Fruit fly (Drosophila melanogaster) whole organism, embryonic: ENCODE results near the gene CG11970.

Experiments
- Asciz ChIP-seq: fragments of 200-800 bp; sonication (Bioruptor generic); optimal IDR thresholded peaks from 2 replicates; lab custom pipeline; 2017; ENCODE audit warnings: missing biosample characterization, mild to moderate bottlenecking, missing genetic modification characterization, missing genetic modification reagents
- Bgb ChIP-seq: fragments of 200-800 bp; sonication (Bioruptor generic); IDR thresholded peaks from 2 replicates; pipeline ENCODE4 v1.3.6; 2022; ENCODE audit warnings: missing biosample characterization, missing genetic modification characterization; ENCODE audit not compliant: partially characterized antibody
- CG10366 ChIP-seq: fragments of 200-800 bp; sonication (Bioruptor generic); IDR thresholded peaks from 2 replicates; pipeline ENCODE4 v1.3.6; 2022; ENCODE audit warnings: missing biosample characterization, missing genetic modification characterization
- CG11723 ChIP-seq: fragments of 200-800 bp; sonication (Bioruptor generic); optimal IDR thresholded peaks from 2 replicates; lab custom pipeline; 2017; ENCODE audit warnings: missing biosample characterization, mild to moderate bottlenecking, missing genetic modification characterization
- CG13123 ChIP-seq: fragments of 200-800 bp; sonication (Bioruptor generic); optimal IDR thresholded peaks from 2 replicates; lab custom pipeline; 2016; ENCODE audit warnings: missing biosample characterization, missing genetic modification characterization
- CG13296 ChIP-seq: fragments of 200-800 bp; sonication (Bioruptor generic); optimal IDR thresholded peaks from 3 replicates; lab custom pipeline; 2018; ENCODE audit warnings: missing biosample characterization, mild to moderate bottlenecking, missing genetic modification characterization
- CG14014 ChIP-seq: fragments of 200-800 bp; sonication (Bioruptor generic); IDR thresholded peaks from 2 replicates; pipeline ENCODE4 v1.3.6; 2022; ENCODE audit warnings: missing biosample characterization, missing genetic modification characterization
- CG14710 ChIP-seq: fragments of 200-800 bp; sonication (Bioruptor generic); optimal IDR thresholded peaks from 3 replicates; lab custom pipeline; 2019; ENCODE audit warnings: missing biosample characterization, mild to moderate bottlenecking, missing genetic modification characterization, moderate library complexity
- CG16863 ChIP-seq: fragments of 200-800 bp; sonication (Bioruptor generic); optimal IDR thresholded peaks from 3 replicates; lab custom pipeline; 2016; ENCODE audit warnings: missing biosample characterization, missing genetic modification characterization
- CG17385 ChIP-seq: fragments of 200-800 bp; sonication (Bioruptor generic); optimal IDR thresholded peaks from 3 replicates; lab custom pipeline; 2018; ENCODE audit warnings: missing biosample characterization, mild to moderate bottlenecking, missing genetic modification characterization
- CG2120 ChIP-seq: fragments of 200-800 bp; sonication (Bioruptor generic); optimal IDR thresholded peaks from 3 replicates; lab custom pipeline; 2016; ENCODE audit warnings: missing biosample characterization, missing genetic modification characterization
- CG2678 ChIP-seq: fragments of 200-800 bp; sonication (Bioruptor generic); optimal IDR thresholded peaks from 3 replicates; lab custom pipeline; 2019; ENCODE audit warnings: missing biosample characterization, mild to moderate bottlenecking, missing genetic modification characterization, moderate library complexity
- CG4328 ChIP-seq: fragments of 200-800 bp; sonication (Bioruptor generic); optimal IDR thresholded peaks from 3 replicates; lab custom pipeline; 2017; ENCODE audit warnings: missing biosample characterization, missing genetic modification reagents, missing genetic modification characterization
- CG4424 ChIP-seq: fragments of 200-800 bp; sonication (Bioruptor generic); optimal IDR thresholded peaks from 3 replicates; lab custom pipeline; 2016; ENCODE audit warnings: missing biosample characterization, missing genetic modification characterization
- CG6689 ChIP-seq: fragments of 200-800 bp; sonication (Bioruptor generic); IDR thresholded peaks from 2 replicates; pipeline ENCODE4 v1.3.6; 2022; ENCODE audit warnings: missing biosample characterization, missing genetic modification characterization
- CG7963 ChIP-seq: fragments of 200-800 bp; sonication (Bioruptor generic); IDR thresholded peaks from 3 replicates; pipeline ENCODE4 v1.3.6; 2022; ENCODE audit warnings: missing biosample characterization, missing genetic modification characterization; ENCODE audit not compliant: partially characterized antibody
- CG8359 ChIP-seq: fragments of 200-800 bp; sonication (Bioruptor generic); optimal IDR thresholded peaks from 2 replicates; lab custom pipeline; 2017; ENCODE audit warnings: missing biosample characterization, mild to moderate bottlenecking, missing genetic modification characterization, borderline replicate concordance
- CG8388 ChIP-seq: fragments of 200-800 bp; sonication (Bioruptor generic); optimal IDR thresholded peaks from 2 replicates; lab custom pipeline; 2019; ENCODE audit warnings: missing biosample characterization, mild to moderate bottlenecking, missing genetic modification characterization, moderate library complexity
- CG9215 ChIP-seq: fragments of 200-800 bp; sonication (Bioruptor generic); IDR thresholded peaks from 2 replicates; pipeline ENCODE4 v1.3.6; 2022; ENCODE audit warnings: missing biosample characterization, missing genetic modification characterization
- CG9932 ChIP-seq: fragments of 200-800 bp; sonication (Bioruptor generic); IDR thresholded peaks from 2 replicates; pipeline ENCODE4 v1.3.6; 2022; ENCODE audit warnings: missing biosample characterization, missing genetic modification characterization
- Drgx ChIP-seq: fragments of 200-800 bp; sonication (Bioruptor generic); IDR thresholded peaks from 2 replicates; pipeline ENCODE4 v1.3.6; 2022; ENCODE audit warnings: missing biosample characterization, missing genetic modification characterization
- HLH3B ChIP-seq: fragments of 200-800 bp; sonication (Bioruptor generic); IDR thresholded peaks from 2 replicates; pipeline ENCODE4 v1.3.6; 2022; ENCODE audit warnings: missing biosample characterization, missing genetic modification characterization
- Hmr ChIP-seq: fragments of 200-800 bp; sonication (Bioruptor generic); optimal IDR thresholded peaks from 3 replicates; lab custom pipeline; 2017; ENCODE audit warnings: mild to moderate bottlenecking, missing biosample characterization, missing genetic modification reagents, missing genetic modification characterization
- Hmx ChIP-seq: fragments of 200-800 bp; sonication (Bioruptor generic); optimal IDR thresholded peaks from 2 replicates; lab custom pipeline; 2016; ENCODE audit warnings: missing biosample characterization, missing genetic modification characterization
- Mad ChIP-seq: fragments of 200-800 bp; sonication (Bioruptor generic); optimal IDR thresholded peaks from 2 replicates; lab custom pipeline; 2016; ENCODE audit warnings: missing biosample characterization, missing genetic modification characterization
- Mrtf ChIP-seq: fragments of 200-800 bp; sonication (Bioruptor generic); IDR thresholded peaks from 3 replicates; pipeline ENCODE4 v1.3.6; 2022; ENCODE audit warnings: missing biosample characterization, missing genetic modification characterization
- NfI ChIP-seq: fragments of 200-800 bp; sonication (Bioruptor generic); optimal IDR thresholded peaks from 3 replicates; lab custom pipeline; 2018; ENCODE audit warnings: missing biosample characterization, mild to moderate bottlenecking, missing genetic modification characterization, moderate library complexity
- Rx ChIP-seq: fragments of 200-800 bp; sonication (Bioruptor generic); IDR thresholded peaks from 2 replicates; pipeline ENCODE4 v1.3.6; 2022; ENCODE audit warnings: missing biosample characterization, missing genetic modification characterization
- Tbp ChIP-seq: fragments of >200 bp; optimal IDR thresholded peaks from 2 replicates; lab custom pipeline; 2018; ENCODE audit warnings: missing biosample characterization, missing genetic modification characterization
- Vsx1 ChIP-seq: fragments of 200-800 bp; sonication (Bioruptor generic); optimal IDR thresholded peaks from 2 replicates; lab custom pipeline; 2017; ENCODE audit warnings: missing biosample characterization, mild to moderate bottlenecking, missing genetic modification characterization, missing genetic modification reagents
- bsh ChIP-seq, 2 experiments: fragments of 200-800 bp; sonication (Bioruptor generic); optimal IDR thresholded peaks; 2 replicates each; lab custom pipeline; 2017 to 2018; ENCODE audit warnings: mild to moderate bottlenecking in 2 of 2, missing biosample characterization in 2 of 2, missing genetic modification characterization in 2 of 2, moderate library complexity in 1 of 2
- emc ChIP-seq: fragments of 200-800 bp; sonication (Bioruptor generic); optimal IDR thresholded peaks from 2 replicates; lab custom pipeline; 2016; ENCODE audit warnings: missing biosample characterization, missing genetic modification characterization
- gcm2 ChIP-seq: fragments of 200-800 bp; sonication (Bioruptor generic); optimal IDR thresholded peaks from 2 replicates; lab custom pipeline; 2016; ENCODE audit warnings: missing biosample characterization, missing genetic modification characterization
- gsb ChIP-seq: fragments of 200-800 bp; sonication (Bioruptor generic); IDR thresholded peaks from 2 replicates; pipeline ENCODE4 v1.3.6; 2022; ENCODE audit warnings: missing biosample characterization, missing genetic modification characterization
- ham ChIP-seq: fragments of 200-800 bp; sonication (Bioruptor generic); IDR thresholded peaks from 2 replicates; pipeline ENCODE4 v1.3.6; 2022; ENCODE audit warnings: missing biosample characterization, missing genetic modification characterization
- inv ChIP-seq: fragments of 200-800 bp; sonication (Bioruptor generic); IDR thresholded peaks from 2 replicates; pipeline ENCODE4 v1.3.6; 2022; ENCODE audit warnings: missing biosample characterization, missing genetic modification characterization; ENCODE audit not compliant: partially characterized antibody
- jing ChIP-seq: fragments of 200-800 bp; sonication (Bioruptor generic); optimal IDR thresholded peaks from 2 replicates; lab custom pipeline; 2018; ENCODE audit warnings: missing biosample characterization, mild to moderate bottlenecking, missing genetic modification characterization
- knrl ChIP-seq: fragments of 200-800 bp; sonication (Bioruptor generic); IDR thresholded peaks from 3 replicates; pipeline ENCODE4 v1.3.6; 2022; ENCODE audit warnings: missing biosample characterization, missing genetic modification characterization; ENCODE audit not compliant: partially characterized antibody
- lilli ChIP-seq: fragments of 200-800 bp; sonication (Bioruptor generic); optimal IDR thresholded peaks from 3 replicates; lab custom pipeline; 2016; ENCODE audit warnings: missing biosample characterization, missing genetic modification characterization
- lola ChIP-seq, 3 experiments: fragments of >200 bp in 2 of 3; fragments of 200-800 bp in 1 of 3; sonication (Bioruptor generic) in 1 of 3; optimal IDR thresholded peaks; 2 replicates each; lab custom pipeline; 2017 to 2019; ENCODE audit warnings: missing biosample characterization in 3 of 3, missing genetic modification characterization in 3 of 3, mild to moderate bottlenecking in 1 of 3, moderate library complexity in 1 of 3
- onecut ChIP-seq: fragments of 200-800 bp; sonication (Bioruptor generic); IDR thresholded peaks from 2 replicates; pipeline ENCODE4 v1.3.6; 2022; ENCODE audit warnings: missing biosample characterization, missing genetic modification characterization
- pan ChIP-seq, 4 experiments: fragments of >200 bp in 3 of 4; fragments of 200-800 bp in 1 of 4; sonication (Bioruptor generic) in 1 of 4; optimal IDR thresholded peaks in 3 of 4; IDR thresholded peaks in 1 of 4; 2 replicates each; pipeline versions ENCODE4 v1.3.6 to Lab custom; 2017 to 2022; ENCODE audit warnings: missing biosample characterization in 2 of 4, missing genetic modification characterization in 2 of 4, mixed read lengths in 1 of 4
- phol ChIP-seq: fragments of 200-800 bp; sonication (Bioruptor generic); optimal IDR thresholded peaks from 3 replicates; lab custom pipeline; 2018; ENCODE audit warnings: missing biosample characterization, mild to moderate bottlenecking, missing genetic modification characterization, moderate library complexity
- psq ChIP-seq: fragments of 200-800 bp; sonication (Bioruptor generic); optimal IDR thresholded peaks from 2 replicates; lab custom pipeline; 2017; ENCODE audit warnings: missing biosample characterization, missing genetic modification characterization
- ro ChIP-seq: fragments of 200-800 bp; sonication (Bioruptor generic); IDR thresholded peaks from 2 replicates; pipeline ENCODE4 v1.3.6; 2022; ENCODE audit warnings: missing biosample characterization, missing genetic modification characterization
- run ChIP-seq: fragments of 200-800 bp; sonication (Bioruptor generic); optimal IDR thresholded peaks from 3 replicates; lab custom pipeline; 2018; ENCODE audit warnings: missing biosample characterization, mild to moderate bottlenecking, missing genetic modification characterization
- tgo ChIP-seq: fragments of 200-800 bp; sonication (Bioruptor generic); IDR thresholded peaks from 3 replicates; pipeline ENCODE4 v1.3.6; 2022; ENCODE audit warnings: missing biosample characterization, missing genetic modification characterization
- tio ChIP-seq: fragments of 200-800 bp; sonication (Bioruptor generic); optimal IDR thresholded peaks from 2 replicates; lab custom pipeline; 2017; ENCODE audit warnings: missing biosample characterization, missing genetic modification characterization, inconsistent platforms
- wdn ChIP-seq: fragments of 200-800 bp; sonication (Bioruptor generic); IDR thresholded peaks from 2 replicates; pipeline ENCODE4 v1.3.6; 2022; ENCODE audit warnings: missing biosample characterization, missing genetic modification characterization

CG11970 gene

DNA sequence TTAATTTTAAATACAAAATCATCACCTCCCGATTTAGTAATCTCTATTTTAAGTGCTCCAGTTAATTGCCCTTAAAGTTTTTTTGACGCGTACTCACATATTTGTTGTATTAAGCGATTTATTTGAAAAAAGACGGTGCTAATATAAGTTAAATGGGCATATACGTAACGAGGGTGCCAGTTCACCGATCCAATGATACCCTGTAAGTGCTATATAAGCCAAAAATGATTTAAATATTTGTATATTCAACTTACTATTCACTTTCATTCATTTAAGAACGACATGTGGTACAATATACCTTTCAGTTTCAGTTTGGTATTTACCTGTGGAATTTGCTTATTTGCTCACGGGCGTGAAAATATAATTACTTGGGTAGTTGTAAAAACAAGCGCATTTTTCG lies 18.0 kb downstream of the CG11970 start (continued):
- TF ChIP-seq Tbp (no peak), pan (optimal IDR thresholded peaks at IDR 0.05; lab: Kevin White, UChicago) (no peak), pan (GFP tag; optimal IDR thresholded peaks at IDR 0.05 in 1 of 2, IDR thresholded peaks at IDR 0.05 in 1 of 2) (no peak), Mrtf (no peak), Bgb (GFP tag; lab: Robert Waterston, UW) (no peak), CG11723 (GFP tag; lab: Kevin White, UChicago) (no peak), CG13296 (GFP tag; lab: Kevin White, UChicago) (no peak), lola (GFP tag; optimal IDR thresholded peaks at IDR 0.05; lab: Kevin White, UChicago) (no peak), run (tag; lab: Kevin White, UChicago) (no peak), CG2120 (GFP tag; lab: Kevin White, UChicago) (peak; percentile 19), ham (no peak), inv (GFP tag; lab: Robert Waterston, UW) (no peak), Mad (GFP tag; lab: Kevin White, UChicago) (no peak), Hmr (GFP tag; lab: Kevin White, UChicago) (peak; percentile 4), knrl (GFP tag; lab: Robert Waterston, UW) (no peak), wdn (no peak), CG14710 (no peak)
- TF ChIP-seq, all 482 proteins: peak for 8

DNA sequence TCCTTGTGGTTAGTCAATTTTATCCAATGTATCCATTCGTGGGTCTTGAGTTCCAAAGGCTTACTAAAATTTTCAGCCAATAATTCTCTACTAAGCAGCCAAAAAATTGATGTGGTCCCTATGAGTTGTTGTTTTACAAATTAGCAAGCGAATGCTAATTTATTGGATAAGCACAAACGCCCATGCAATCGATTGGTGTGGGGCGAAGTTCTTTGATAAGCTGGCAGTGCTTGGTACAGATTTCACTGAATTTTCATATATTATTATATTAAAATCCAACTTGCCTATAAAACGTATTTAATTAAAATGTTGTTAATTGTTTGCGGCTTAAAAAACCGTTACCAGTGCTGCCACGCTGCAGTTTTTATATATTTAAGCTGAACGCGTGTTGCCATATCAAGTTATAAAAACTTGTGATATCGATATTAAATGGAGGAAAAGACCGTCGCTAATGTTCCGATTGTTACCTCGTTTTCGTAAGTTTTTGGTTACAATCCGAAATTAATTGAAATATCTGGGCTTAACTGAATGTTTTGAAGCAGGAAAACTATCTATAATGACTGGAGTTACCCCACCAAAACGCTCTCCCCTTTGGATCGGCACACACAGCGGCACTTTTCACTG lies 19.2 kb downstream of the CG11970 start, which contains the start of the genes CG31100 and CG11980:
TSS of gene CG31100 (minus strand) at position 51 of the 624 bp plus-strand sequence.
TSS of gene CG11980 (plus strand) at position 418 of the 624 bp plus-strand sequence.
- no peak for TF ChIP-seq CG4328 (GFP tag; lab: Kevin White, UChicago)
- no peak for TF ChIP-seq Vsx1 (GFP tag; lab: Kevin White, UChicago)
- no peak for TF ChIP-seq Asciz (GFP tag; lab: Kevin White, UChicago)
- no peak for TF ChIP-seq bsh (GFP tag; optimal IDR thresholded peaks at IDR 0.05; lab: Kevin White, UChicago)
- TF ChIP-seq Rx (GFP tag; lab: Robert Waterston, UW) = no peak
- TF ChIP-seq emc = no peak
- no peak for TF ChIP-seq Hmx
- no peak for TF ChIP-seq jing (GFP tag; lab: Kevin White, UChicago)
- peak; percentile 57; the same call in 1 of the 3 replicates for TF ChIP-seq CG7963 (GFP tag; lab: Robert Waterston, UW)
- no peak for TF ChIP-seq CG13123
- TF ChIP-seq ro (GFP tag; lab: Robert Waterston, UW) = no peak
- TF ChIP-seq gcm2 (GFP tag; lab: Kevin White, UChicago) = no peak
- TF ChIP-seq CG10366 = no peak
- no peak for TF ChIP-seq HLH3B (GFP tag; lab: Robert Waterston, UW)
- TF ChIP-seq CG8359 (GFP tag; lab: Kevin White, UChicago) = no peak
- no peak for TF ChIP-seq CG2678 (tag; lab: Kevin White, UChicago)
- no peak for TF ChIP-seq gsb (GFP tag; lab: Robert Waterston, UW)
- no peak for TF ChIP-seq onecut (GFP tag; lab: Robert Waterston, UW)
- peak; percentile 94 for TF ChIP-seq phol
- no peak for TF ChIP-seq CG16863 (GFP tag; lab: Kevin White, UChicago)
- TF ChIP-seq tgo (GFP tag; lab: Robert Waterston, UW) = no peak
- no peak for TF ChIP-seq CG17385
- TF ChIP-seq CG14014 (GFP tag; lab: Robert Waterston, UW) = no peak
- TF ChIP-seq NfI (GFP tag; lab: Kevin White, UChicago) = no peak
- no peak for TF ChIP-seq CG9215 (GFP tag; lab: Robert Waterston, UW)
- TF ChIP-seq tio (GFP tag; lab: Kevin White, UChicago) = no peak
- TF ChIP-seq psq = no peak
- no peak for TF ChIP-seq CG9932 (GFP tag; lab: Robert Waterston, UW)
- no peak for TF ChIP-seq CG4424 (GFP tag; lab: Kevin White, UChicago)
- TF ChIP-seq CG6689 = no peak
- TF ChIP-seq Drgx = no peak
- TF ChIP-seq CG8388 (GFP tag; lab: Kevin White, UChicago) = no peak
- no peak for TF ChIP-seq CG13296 (GFP tag; lab: Kevin White, UChicago)
- peak; percentile 30 for TF ChIP-seq lilli (GFP tag; lab: Kevin White, UChicago)
